Worm (Caenorhabditis elegans) whole organism, L1 larva: ENCODE results near the gene F58E6.6.

Experiments
- C16A3.4 ChIP-seq: fragments of 150-350 bp; optimal IDR thresholded peaks from 2 replicates; lab custom pipeline; 2014; ENCODE audit warnings: missing biosample characterization, missing genetic modification characterization
- C34B4.2 ChIP-seq: sonication (generic microtip); optimal IDR thresholded peaks from 2 replicates; lab custom pipeline; 2017; ENCODE audit warnings: mild to moderate bottlenecking, missing genetic modification characterization, missing compliant biosample characterization
- aha-1 ChIP-seq: fragments of 150-350 bp; optimal IDR thresholded peaks from 2 replicates; lab custom pipeline; 2014; ENCODE audit warnings: missing biosample characterization, missing genetic modification characterization
- alr-1 ChIP-seq: fragments of 200-800 bp; sonication (Bioruptor generic); optimal IDR thresholded peaks from 2 replicates; lab custom pipeline; 2018; ENCODE audit warnings: borderline replicate concordance, mild to moderate bottlenecking, missing genetic modification characterization, missing compliant biosample characterization
- ama-1 ChIP-seq: fragments of 150-350 bp; optimal IDR thresholded peaks from 2 replicates; lab custom pipeline; 2014
- ceh-63 ChIP-seq: fragments of 200-800 bp; sonication (Bioruptor generic); optimal IDR thresholded peaks from 2 replicates; lab custom pipeline; 2018; ENCODE audit warnings: mild to moderate bottlenecking, missing genetic modification characterization, missing compliant biosample characterization
- ceh-88 ChIP-seq: fragments of 200-800 bp; sonication (Bioruptor generic); IDR thresholded peaks from 2 replicates; pipeline ENCODE4 v1.3.6; 2022; ENCODE audit warnings: missing genetic modification characterization, missing compliant biosample characterization
- ceh-90 ChIP-seq: sonication (generic microtip); optimal IDR thresholded peaks from 2 replicates; lab custom pipeline; 2016; ENCODE audit warnings: missing genetic modification characterization, missing compliant biosample characterization
- dsc-1 ChIP-seq: sonication (generic microtip); optimal IDR thresholded peaks from 2 replicates; lab custom pipeline; 2016; ENCODE audit warnings: mild to moderate bottlenecking, missing genetic modification characterization, missing compliant biosample characterization
- elt-2 ChIP-seq: sonication (generic microtip); optimal IDR thresholded peaks from 2 replicates; lab custom pipeline; 2016; ENCODE audit warnings: missing genetic modification characterization, mild to moderate bottlenecking, inconsistent platforms, missing compliant biosample characterization, missing genetic modification reagents
- elt-3 ChIP-seq, 6 experiments: fragments of 150-350 bp in 1 of 6; sonication (generic microtip); optimal IDR thresholded peaks; 2 replicates each; lab custom pipeline; 2017 to 2018; ENCODE audit warnings: missing biosample characterization in 6 of 6, missing genetic modification characterization in 6 of 6, inconsistent platforms in 1 of 6
- ets-5 ChIP-seq: fragments of 200-800 bp; sonication (Bioruptor generic); IDR thresholded peaks from 2 replicates; pipeline ENCODE4 v1.3.6; 2022; ENCODE audit warnings: missing genetic modification characterization, missing compliant biosample characterization
- fkh-8 ChIP-seq: sonication (generic microtip); optimal IDR thresholded peaks from 2 replicates; lab custom pipeline; 2016; ENCODE audit warnings: mild to moderate bottlenecking, missing genetic modification characterization, missing compliant biosample characterization
- fos-1 ChIP-seq: fragments of 150-350 bp; optimal IDR thresholded peaks from 2 replicates; lab custom pipeline; 2014; ENCODE audit warnings: missing biosample characterization, missing genetic modification characterization
- grh-1 ChIP-seq: fragments of 200-800 bp; sonication (Bioruptor generic); IDR thresholded peaks from 2 replicates; pipeline ENCODE4 v1.3.6; 2022; ENCODE audit warnings: missing genetic modification reagents, missing genetic modification characterization, missing compliant biosample characterization
- hlh-4 ChIP-seq: sonication (generic microtip); optimal IDR thresholded peaks from 2 replicates; lab custom pipeline; 2016; ENCODE audit warnings: mild to moderate bottlenecking, missing genetic modification characterization, missing compliant biosample characterization
- isw-1 ChIP-seq: fragments of 200-800 bp; sonication (Bioruptor generic); IDR thresholded peaks from 2 replicates; pipeline ENCODE4 v1.3.6; 2022; ENCODE audit warnings: missing genetic modification characterization, missing compliant biosample characterization
- lin-13 ChIP-seq: fragments of 150-350 bp; optimal IDR thresholded peaks from 2 replicates; lab custom pipeline; 2014; ENCODE audit warnings: missing biosample characterization, missing genetic modification reagents, missing genetic modification characterization
- lin-15B ChIP-seq: fragments of 150-350 bp; sonication (generic microtip); optimal IDR thresholded peaks from 3 replicates; lab custom pipeline; 2014; ENCODE audit warnings: missing biosample characterization, missing genetic modification characterization
- lin-39 ChIP-seq: fragments of 150-350 bp; optimal IDR thresholded peaks from 2 replicates; lab custom pipeline; 2014; ENCODE audit warnings: missing biosample characterization, missing genetic modification reagents, missing genetic modification characterization
- lsy-2 ChIP-seq, 2 experiments: fragments of 150-350 bp; optimal IDR thresholded peaks; 2 replicates each; lab custom pipeline; 2014; ENCODE audit warnings: missing biosample characterization in 2 of 2, missing genetic modification characterization in 2 of 2
- mep-1 ChIP-seq: fragments of 150-350 bp; optimal IDR thresholded peaks from 2 replicates; lab custom pipeline; 2014; ENCODE audit warnings: missing biosample characterization, missing genetic modification characterization
- nhr-12 ChIP-seq: sonication (generic microtip); optimal IDR thresholded peaks from 2 replicates; lab custom pipeline; 2017; ENCODE audit warnings: missing biosample characterization, missing genetic modification characterization
- nhr-19 ChIP-seq: fragments of 200-800 bp; sonication (Bioruptor generic); conservative IDR thresholded peaks from 2 replicates; pipeline ENCODE4 v1.3.6; 2022; ENCODE audit warnings: missing genetic modification characterization, missing compliant biosample characterization
- nhr-28 ChIP-seq: fragments of 150-350 bp; optimal IDR thresholded peaks from 2 replicates; lab custom pipeline; 2014; ENCODE audit warnings: missing biosample characterization, missing genetic modification characterization
- nhr-47 ChIP-seq: sonication (generic microtip); optimal IDR thresholded peaks from 2 replicates; lab custom pipeline; 2016; ENCODE audit warnings: mild to moderate bottlenecking, missing genetic modification characterization, moderate library complexity, missing compliant biosample characterization
- nhr-71 ChIP-seq: sonication (generic microtip); optimal IDR thresholded peaks from 2 replicates; lab custom pipeline; 2016; ENCODE audit warnings: mild to moderate bottlenecking, missing genetic modification characterization, moderate library complexity, missing compliant biosample characterization
- nhr-76 ChIP-seq: sonication (generic microtip); optimal IDR thresholded peaks from 2 replicates; lab custom pipeline; 2017; ENCODE audit warnings: missing biosample characterization, missing genetic modification characterization
- nhr-90 ChIP-seq: sonication (generic microtip); optimal IDR thresholded peaks from 2 replicates; lab custom pipeline; 2016; ENCODE audit warnings: mild to moderate bottlenecking, missing genetic modification characterization, missing compliant biosample characterization; ENCODE audit not compliant: poor library complexity
- rnt-1 ChIP-seq: sonication (generic microtip); optimal IDR thresholded peaks from 2 replicates; lab custom pipeline; 2016; ENCODE audit warnings: mild to moderate bottlenecking, missing genetic modification characterization, moderate library complexity, missing compliant biosample characterization
- skn-1 ChIP-seq: fragments of 150-350 bp; optimal IDR thresholded peaks from 2 replicates; lab custom pipeline; 2014; ENCODE audit warnings: missing biosample characterization, missing genetic modification characterization
- snu-23 ChIP-seq: sonication (generic microtip); optimal IDR thresholded peaks from 2 replicates; lab custom pipeline; 2016; ENCODE audit warnings: missing genetic modification characterization, missing compliant biosample characterization
- unc-86 ChIP-seq: sonication (generic microtip); optimal IDR thresholded peaks from 2 replicates; lab custom pipeline; 2016; ENCODE audit warnings: missing genetic modification characterization, missing compliant biosample characterization
- unc-98 ChIP-seq: fragments of 200-800 bp; sonication (Bioruptor generic); IDR thresholded peaks from 2 replicates; pipeline ENCODE4 v1.3.6; 2022; ENCODE audit warnings: missing genetic modification characterization, missing compliant biosample characterization
- xbp-1 ChIP-seq: sonication (generic microtip); optimal IDR thresholded peaks from 2 replicates; lab custom pipeline; 2016; ENCODE audit warnings: missing genetic modification characterization, missing compliant biosample characterization
- zip-4 ChIP-seq: fragments of 200-800 bp; sonication (Bioruptor generic); optimal IDR thresholded peaks from 2 replicates; lab custom pipeline; 2018; ENCODE audit warnings: mild to moderate bottlenecking, missing genetic modification characterization, moderate library complexity, missing compliant biosample characterization
- ztf-11 ChIP-seq, 2 experiments: sonication (generic microtip); optimal IDR thresholded peaks; 2 replicates each; lab custom pipeline; 2016 to 2017; ENCODE audit warnings: missing genetic modification characterization in 2 of 2, missing biosample characterization in 1 of 2, missing compliant biosample characterization in 1 of 2
- ztf-4 ChIP-seq: fragments of 150-350 bp; optimal IDR thresholded peaks from 2 replicates; lab custom pipeline; 2014; ENCODE audit warnings: missing biosample characterization, missing genetic modification characterization

The F58E6.6 gene

ce11 chrV:9786721-9787131, 33.9 kb upstream of the F58E6.6 start, which contains the start of gene F46B6.6 (continued):
- no peak for TF ChIP-seq nhr-28 (tag; lab: Kevin White, UChicago)
- no peak for TF ChIP-seq mep-1 (tag; lab: Kevin White, UChicago)
- peak; percentile 7 for TF ChIP-seq nhr-90
- no peak for TF ChIP-seq nhr-76 (tag; lab: Kevin White, UChicago)
- no peak for TF ChIP-seq nhr-71 (tag; lab: Kevin White, UChicago)
- TF ChIP-seq aha-1 (tag; lab: Kevin White, UChicago) = no peak
- TF ChIP-seq elt-2 (tag; lab: Kevin White, UChicago) = peak; percentile 1
- no peak for TF ChIP-seq fkh-8 (tag; lab: Kevin White, UChicago)
- TF ChIP-seq xbp-1 (tag; lab: Kevin White, UChicago) = no peak
- no peak for TF ChIP-seq nhr-12 (tag; lab: Kevin White, UChicago)
- TF ChIP-seq ztf-11 (tag; optimal IDR thresholded peaks at IDR 0.05; lab: Kevin White, UChicago) = peak in 1 of 2 experiments; percentile 5
- peak; percentile 70 for TF ChIP-seq ama-1 (lab: Kevin White, UChicago)
- no peak for TF ChIP-seq fos-1 (tag; lab: Kevin White, UChicago)
- no peak for TF ChIP-seq dsc-1 (tag; lab: Kevin White, UChicago)
- TF ChIP-seq ceh-63 (GFP tag; lab: Kevin White, UChicago) = no peak
- no peak for TF ChIP-seq unc-86 (tag; lab: Kevin White, UChicago)
- no peak for TF ChIP-seq C16A3.4 (tag; lab: Kevin White, UChicago)
- TF ChIP-seq elt-3 (tag; optimal IDR thresholded peaks at IDR 0.05; lab: Kevin White, UChicago) = no peak
- no peak for TF ChIP-seq lin-13 (GFP tag; lab: Kevin White, UChicago)

DNA sequence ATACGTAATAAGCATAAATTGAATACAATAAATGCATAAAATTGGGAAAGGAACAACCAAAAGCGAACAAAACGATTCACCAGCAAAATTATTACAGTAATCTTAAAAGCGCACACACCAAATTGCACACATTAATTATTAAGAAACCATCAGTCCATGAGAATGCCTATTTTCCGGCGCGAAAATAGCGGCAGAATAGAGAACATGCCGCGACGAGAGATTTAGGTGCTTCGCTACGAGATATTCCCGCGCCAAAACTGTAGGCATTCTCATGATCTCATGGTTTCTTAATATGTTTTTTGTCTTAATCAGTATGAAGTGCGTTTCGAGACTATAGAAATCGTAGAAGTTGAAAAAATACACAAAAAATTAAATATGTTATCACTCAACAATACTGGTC, 31.4 kb upstream of the F58E6.6 start:
- TF ChIP-seq snu-23 (GFP tag; lab: Kevin White, UChicago) (no peak), ceh-90 (tag; lab: Kevin White, UChicago) (no peak), zip-4 (GFP tag; lab: Kevin White, UChicago) (no peak), C34B4.2 (tag; lab: Kevin White, UChicago) (no peak), isw-1 (no peak), alr-1 (tag; lab: Kevin White, UChicago) (no peak), skn-1 (tag; lab: Kevin White, UChicago) (no peak), lsy-2 (tag; optimal IDR thresholded peaks at IDR 0.05; lab: Kevin White, UChicago) (no peak), nhr-47 (tag; lab: Kevin White, UChicago) (no peak), ztf-4 (tag; lab: Kevin White, UChicago) (no peak), ama-1 (lab: Kevin White, UChicago) (no peak), lin-13 (GFP tag; lab: Kevin White, UChicago) (no peak), ceh-88 (GFP tag; lab: Robert Waterston, UW) (no peak), aha-1 (tag; lab: Kevin White, UChicago) (no peak)

DNA sequence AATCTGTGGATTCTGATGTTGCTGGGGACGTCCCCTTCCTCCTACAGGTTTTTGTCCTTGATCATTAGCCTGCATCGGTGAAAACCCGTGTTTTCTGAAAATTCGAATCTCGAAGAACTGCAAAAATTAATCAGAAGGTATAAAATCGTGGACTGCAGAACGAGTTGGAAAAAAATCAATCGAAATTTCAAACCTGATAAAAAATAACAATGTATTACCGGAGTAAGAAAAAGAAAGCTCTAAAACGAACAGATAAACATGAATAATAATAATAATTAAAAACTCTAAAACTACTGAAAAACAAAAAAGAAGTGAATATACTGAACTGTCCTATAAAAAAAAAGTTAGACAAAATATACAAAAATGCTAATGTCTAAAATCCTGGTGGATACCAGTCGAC, 30.2 kb upstream of the F58E6.6 start, which contains the start of gene F46B6.5:
F46B6.5 (minus strand) TSS at position 101 of the 400 bp plus-strand sequence.
- TF ChIP-seq lin-39 (tag; lab: Kevin White, UChicago) (no peak), ets-5 (GFP tag; lab: Robert Waterston, UW) (no peak)

- no peak for TF ChIP-seq C16A3.4 (tag; lab: Kevin White, UChicago)
- no peak for TF ChIP-seq unc-98 (GFP tag; lab: Robert Waterston, UW)
- TF ChIP-seq alr-1 (tag; lab: Kevin White, UChicago) = no peak
- no peak for TF ChIP-seq ztf-4 (tag; lab: Kevin White, UChicago)
- no peak for TF ChIP-seq rnt-1 (tag; lab: Kevin White, UChicago)
- no peak for TF ChIP-seq nhr-19
- TF ChIP-seq lin-15B = no peak
- no peak for TF ChIP-seq nhr-47 (tag; lab: Kevin White, UChicago)
- TF ChIP-seq hlh-4 (tag; lab: Kevin White, UChicago) = no peak
- TF ChIP-seq grh-1 (GFP tag; lab: Robert Waterston, UW) = no peak
Observed at ce11 chrV:9782045-9782444, 29.2 kb upstream of the F58E6.6 start.
